Fruit fly (Drosophila melanogaster) Kc167 (cell line): Measurements from ENCODE around the gene Trl.

ENCODE experiments used
- Myc ChIP-seq: fragments of >200 bp; optimal IDR thresholded peaks from 2 replicates; lab custom pipeline; 2017; ENCODE audit warnings: missing external identifiers
- Sin3A ChIP-seq: fragments of >200 bp; optimal IDR thresholded peaks from 2 replicates; lab custom pipeline; 2018; ENCODE audit warnings: missing external identifiers
- h ChIP-seq: fragments of >200 bp; optimal IDR thresholded peaks from 3 replicates; lab custom pipeline; 2018; ENCODE audit warnings: missing external identifiers
- psq ChIP-seq: fragments of >200 bp; optimal IDR thresholded peaks from 2 replicates; lab custom pipeline; 2017; ENCODE audit warnings: missing external identifiers
- ttk ChIP-seq: sonication (Bioruptor generic); optimal IDR thresholded peaks from 2 replicates; lab custom pipeline; 2017; ENCODE audit warnings: missing external identifiers

DNA sequence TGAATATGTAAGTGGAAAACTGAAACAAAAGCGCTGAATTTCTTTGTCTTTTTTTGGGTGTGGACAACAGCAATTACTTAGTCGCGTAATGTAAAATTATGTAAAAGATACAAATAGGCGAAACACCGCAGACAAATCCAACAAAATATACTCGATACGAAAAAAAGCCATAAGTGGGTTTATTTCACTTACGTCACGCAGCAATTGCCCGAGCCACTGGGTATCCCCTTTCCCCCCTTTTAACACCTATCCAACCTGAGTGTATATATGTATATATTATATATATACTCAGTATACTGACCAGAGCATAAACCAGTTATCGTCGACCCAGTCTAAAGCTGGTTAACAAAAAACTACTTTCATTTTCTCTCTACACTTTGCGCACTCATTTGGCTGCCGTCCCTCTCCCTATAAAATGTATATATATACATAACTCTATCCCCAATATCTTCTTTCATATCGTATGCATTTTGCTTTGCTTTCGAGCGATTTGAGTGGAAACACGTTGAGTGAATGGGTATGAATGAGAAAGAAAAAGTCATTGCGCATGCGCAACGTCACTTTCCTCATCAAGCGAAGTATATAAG is 17.6 kb downstream of the Trl start:
- no peak for TF ChIP-seq Myc
- no peak for TF ChIP-seq h
- TF ChIP-seq ttk (lab: Kevin White, UChicago) = no peak
- TF ChIP-seq Sin3A = no peak
- no peak for TF ChIP-seq psq (lab: Kevin White, UChicago)
